Worm (Caenorhabditis elegans): ENCODE data around the gene T02D1.4.

ce11 chrIV:17426970-17427369 lies 27.4 kb downstream of the T02D1.4 start:
- TF ChIP-seq tbx-11 (GFP tag; IDR thresholded peaks at IDR 0.05): no peak
- TF ChIP-seq ets-7 (tag; optimal IDR thresholded peaks at IDR 0.05): no peak
- no peak for TF ChIP-seq flt-1 (GFP tag; IDR thresholded peaks at IDR 0.05)
- no peak for TF ChIP-seq scrt-1 (GFP tag; IDR thresholded peaks at IDR 0.05)
- TF ChIP-seq hnd-1 (tag; optimal IDR thresholded peaks at IDR 0.05): no peak
- TF ChIP-seq ama-1 (optimal IDR thresholded peaks at IDR 0.05): no peak
- no peak for TF ChIP-seq tra-4 (tag; optimal IDR thresholded peaks at IDR 0.05)
- TF ChIP-seq pes-1 (GFP tag; IDR thresholded peaks at IDR 0.05): no peak
- no peak for TF ChIP-seq aly-1 (tag; optimal IDR thresholded peaks at IDR 0.05)
- no peak for TF ChIP-seq ceh-13 (GFP tag; optimal IDR thresholded peaks at IDR 0.05)
- no peak for TF ChIP-seq sea-1 (GFP tag; conservative IDR thresholded peaks at IDR 0.05)

Data from whole organism, early embryonic.